Fruit fly (Drosophila melanogaster) whole organism, wandering third instar larva: ENCODE data around the gene p24-1.

ENCODE experiments used
- Dfd ChIP-seq: fragments of >200 bp; optimal IDR thresholded peaks from 2 replicates; lab custom pipeline; 2017; ENCODE audit warnings: missing biosample characterization, missing genetic modification characterization
- Hnf4 ChIP-seq: fragments of 200-800 bp; sonication (Bioruptor generic); optimal IDR thresholded peaks from 2 replicates; lab custom pipeline; 2016; ENCODE audit warnings: missing biosample characterization, mild to moderate bottlenecking, missing genetic modification characterization
- Jra ChIP-seq: sonication (Bioruptor generic); optimal IDR thresholded peaks from 2 replicates; lab custom pipeline; 2016; ENCODE audit warnings: missing biosample characterization, missing genetic modification characterization
- Myc ChIP-seq: fragments of >200 bp; optimal IDR thresholded peaks from 2 replicates; lab custom pipeline; 2017
- OdsH ChIP-seq: fragments of 200-800 bp; sonication (Bioruptor generic); optimal IDR thresholded peaks from 2 replicates; lab custom pipeline; 2016; ENCODE audit warnings: missing biosample characterization, mild to moderate bottlenecking, missing genetic modification characterization
- dmrt93B ChIP-seq: fragments of 200-800 bp; sonication (Bioruptor generic); optimal IDR thresholded peaks from 2 replicates; lab custom pipeline; 2018; ENCODE audit warnings: missing biosample characterization, mild to moderate bottlenecking, missing genetic modification characterization
- fru ChIP-seq: fragments of 200-800 bp; sonication (Bioruptor generic); optimal IDR thresholded peaks from 3 replicates; lab custom pipeline; 2016; ENCODE audit warnings: missing biosample characterization, mild to moderate bottlenecking, missing genetic modification characterization
- h ChIP-seq: fragments of 200-800 bp; sonication (Bioruptor generic); optimal IDR thresholded peaks from 3 replicates; lab custom pipeline; 2016; ENCODE audit warnings: missing biosample characterization, mild to moderate bottlenecking, missing genetic modification characterization
- lola ChIP-seq: fragments of >200 bp; optimal IDR thresholded peaks from 2 replicates; lab custom pipeline; 2017; ENCODE audit warnings: missing biosample characterization, missing genetic modification characterization
- pan ChIP-seq: fragments of >200 bp; optimal IDR thresholded peaks from 2 replicates; lab custom pipeline; 2017
- psq ChIP-seq: fragments of 200-800 bp; sonication (Bioruptor generic); optimal IDR thresholded peaks from 3 replicates; lab custom pipeline; 2017; ENCODE audit warnings: missing biosample characterization, mild to moderate bottlenecking, missing genetic modification characterization, moderate library complexity
- tai ChIP-seq: sonication (Bioruptor generic); optimal IDR thresholded peaks from 2 replicates; lab custom pipeline; 2016; ENCODE audit warnings: missing biosample characterization, missing genetic modification characterization
- woc ChIP-seq: sonication (Bioruptor generic); optimal IDR thresholded peaks from 2 replicates; lab custom pipeline; 2016; ENCODE audit warnings: missing biosample characterization, mild to moderate bottlenecking, missing genetic modification characterization

DNA sequence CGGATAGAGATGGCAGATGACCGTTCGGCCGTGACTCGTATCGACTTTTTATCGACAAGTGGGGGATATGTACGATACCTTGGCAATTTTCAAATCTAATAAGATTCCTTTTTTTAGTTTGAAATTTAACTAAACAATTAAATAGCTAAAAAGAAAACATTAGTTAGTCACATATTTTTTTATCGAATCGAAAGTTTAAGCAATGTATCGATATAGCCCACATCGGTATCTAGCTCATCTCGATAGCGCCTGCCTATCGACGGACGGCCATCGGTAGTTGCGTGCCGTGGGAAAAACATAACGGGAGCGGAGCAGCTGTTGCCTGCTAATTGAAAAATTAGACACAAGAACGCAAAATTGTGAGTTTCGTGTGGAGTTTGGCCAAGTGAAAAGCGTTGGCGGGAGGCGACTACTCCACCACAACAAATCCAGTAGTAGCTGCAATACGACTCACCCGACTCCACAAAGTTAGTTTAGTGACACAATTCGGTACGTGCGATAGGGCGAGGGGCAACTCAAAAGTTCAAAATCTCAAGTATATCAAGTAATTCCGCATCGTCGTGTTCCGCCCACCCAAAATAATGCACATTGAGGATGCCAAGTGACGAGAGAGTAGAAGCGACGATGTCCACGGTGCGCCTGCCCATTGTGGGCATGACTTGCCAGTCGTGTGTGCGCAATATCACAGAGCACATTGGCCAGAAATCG is 2.6 kb upstream of the p24-1 start, which contains the start of the genes CG10347 and ATP7:
- TF ChIP-seq pan (lab: Kevin White, UChicago) (no peak), Dfd (no peak), psq (GFP tag; lab: Kevin White, UChicago) (peak; percentile 12), fru (GFP tag; lab: Kevin White, UChicago) (no peak), h (GFP tag; lab: Kevin White, UChicago) (peak; percentile 61), Myc (lab: Kevin White, UChicago) (no peak), OdsH (GFP tag; lab: Kevin White, UChicago) (no peak), tai (GFP tag; lab: Kevin White, UChicago) (no peak), Jra (peak; percentile 75), dmrt93B (GFP tag; lab: Kevin White, UChicago) (no peak), lola (GFP tag; lab: Kevin White, UChicago) (no peak), woc (GFP tag; lab: Kevin White, UChicago) (peak; percentile 11), Hnf4 (GFP tag; lab: Kevin White, UChicago) (peak; percentile 68)
